Worm (Caenorhabditis elegans): ENCODE data around the gene C06H2.2.

DNA sequence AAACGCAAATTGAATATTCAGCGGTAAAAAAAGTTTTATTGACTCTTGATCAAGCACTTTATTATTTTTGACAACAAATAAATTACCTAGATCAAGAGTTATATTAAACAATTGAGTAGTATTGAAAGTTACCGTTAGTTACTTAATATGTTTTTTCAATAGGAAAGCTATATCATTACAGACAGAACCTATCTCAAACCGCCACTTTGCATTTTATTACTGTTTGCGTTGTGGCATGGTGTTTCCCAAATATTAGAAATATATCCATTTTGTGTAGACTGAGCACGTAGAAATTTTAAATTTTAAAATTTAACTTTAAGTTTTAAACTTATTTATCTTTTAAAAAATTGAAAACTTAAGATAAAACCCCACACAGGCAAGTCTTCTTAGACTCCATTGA lies 20.6 kb upstream of the C06H2.2 start:
- no peak for TF ChIP-seq T22C8.4 (GFP tag; IDR thresholded peaks at IDR 0.05)
- no peak for TF ChIP-seq ztf-23 (GFP tag; IDR thresholded peaks at IDR 0.05)
- no peak for TF ChIP-seq ztf-29 (GFP tag; IDR thresholded peaks at IDR 0.05)
- no peak for TF ChIP-seq ref-1 (GFP tag; conservative IDR thresholded peaks at IDR 0.05)
- no peak for TF ChIP-seq cog-1 (tag; optimal IDR thresholded peaks at IDR 0.05)
- TF ChIP-seq flt-1 (GFP tag; IDR thresholded peaks at IDR 0.05): no peak

Measured in whole organism, midembryonic.